Worm (Caenorhabditis elegans) whole organism, mixed stage, embryonic: Measurements from ENCODE around the gene T07F12.2.

ENCODE experiments used
- M03D4.4 ChIP-seq: sonication (generic microtip); optimal IDR thresholded peaks from 2 replicates; lab custom pipeline; 2017; ENCODE audit warnings: mild to moderate bottlenecking, missing genetic modification characterization, missing compliant biosample characterization
- blmp-1 ChIP-seq: fragments of 150-350 bp; optimal IDR thresholded peaks from 2 replicates; lab custom pipeline; 2014; ENCODE audit warnings: missing biosample characterization, missing genetic modification characterization
- ceh-43 ChIP-seq: fragments of 200-800 bp; sonication (Bioruptor generic); optimal IDR thresholded peaks from 2 replicates; lab custom pipeline; 2018; ENCODE audit warnings: mild to moderate bottlenecking, missing genetic modification characterization, moderate library complexity, missing compliant biosample characterization
- ces-1 ChIP-seq: fragments of 150-350 bp; optimal IDR thresholded peaks from 2 replicates; lab custom pipeline; 2014; ENCODE audit warnings: missing biosample characterization, missing genetic modification reagents, missing genetic modification characterization
- cnd-1 ChIP-seq: fragments of 200-800 bp; sonication (Bioruptor generic); optimal IDR thresholded peaks from 2 replicates; lab custom pipeline; 2018; ENCODE audit warnings: mild to moderate bottlenecking, missing genetic modification characterization, missing compliant biosample characterization
- drap-1 ChIP-seq: fragments of 200-800 bp; sonication (Bioruptor generic); optimal IDR thresholded peaks from 3 replicates; lab custom pipeline; 2018; ENCODE audit warnings: mild to moderate bottlenecking, missing genetic modification characterization, missing compliant biosample characterization
- elt-1 ChIP-seq: sonication (generic microtip); optimal IDR thresholded peaks from 2 replicates; lab custom pipeline; 2017; ENCODE audit warnings: missing genetic modification characterization, mild to moderate bottlenecking, missing compliant biosample characterization, antibody characterized with exemption, moderate library complexity, borderline replicate concordance; ENCODE audit not compliant: insufficient read depth
- elt-3 ChIP-seq: fragments of 150-350 bp; optimal IDR thresholded peaks from 2 replicates; lab custom pipeline; 2014; ENCODE audit warnings: missing biosample characterization, missing genetic modification characterization
- flh-1 ChIP-seq: fragments of 200-800 bp; sonication (Bioruptor generic); optimal IDR thresholded peaks from 2 replicates; lab custom pipeline; 2018; ENCODE audit warnings: mild to moderate bottlenecking, missing genetic modification characterization, moderate library complexity, missing compliant biosample characterization
- ham-2 ChIP-seq: fragments of 200-800 bp; sonication (Bioruptor generic); optimal IDR thresholded peaks from 2 replicates; lab custom pipeline; 2018; ENCODE audit warnings: mild to moderate bottlenecking, missing genetic modification characterization, missing compliant biosample characterization
- hlh-1 ChIP-seq: fragments of 150-350 bp; optimal IDR thresholded peaks from 2 replicates; lab custom pipeline; 2014; ENCODE audit warnings: missing biosample characterization, missing genetic modification reagents, missing genetic modification characterization
- lin-13 ChIP-seq: fragments of 150-350 bp; optimal IDR thresholded peaks from 2 replicates; lab custom pipeline; 2014; ENCODE audit warnings: missing biosample characterization, missing genetic modification characterization
- lin-32 ChIP-seq: fragments of 200-800 bp; sonication (Bioruptor generic); optimal IDR thresholded peaks from 2 replicates; lab custom pipeline; 2018; ENCODE audit warnings: mild to moderate bottlenecking, missing genetic modification characterization, missing compliant biosample characterization
- mab-5 ChIP-seq: fragments of 150-350 bp; optimal IDR thresholded peaks from 2 replicates; lab custom pipeline; 2014; ENCODE audit warnings: missing biosample characterization, missing genetic modification characterization
- mep-1 ChIP-seq: fragments of 150-350 bp; optimal IDR thresholded peaks from 2 replicates; lab custom pipeline; 2017; ENCODE audit warnings: missing biosample characterization, missing genetic modification reagents, missing genetic modification characterization, inconsistent platforms
- nhr-237 ChIP-seq: fragments of 150-350 bp; optimal IDR thresholded peaks from 2 replicates; lab custom pipeline; 2014; ENCODE audit warnings: missing biosample characterization, missing genetic modification characterization
- nhr-28 ChIP-seq: fragments of 150-350 bp; optimal IDR thresholded peaks from 2 replicates; lab custom pipeline; 2014; ENCODE audit warnings: missing biosample characterization, missing genetic modification characterization
- nhr-76 ChIP-seq: sonication (generic microtip); optimal IDR thresholded peaks from 2 replicates; lab custom pipeline; 2017; ENCODE audit warnings: missing biosample characterization, missing genetic modification characterization
- pha-4 ChIP-seq: fragments of 150-350 bp; optimal IDR thresholded peaks from 2 replicates; lab custom pipeline; 2018; ENCODE audit warnings: missing biosample characterization, missing genetic modification reagents, missing genetic modification characterization
- sem-2 ChIP-seq: fragments of 200-800 bp; sonication (Bioruptor generic); optimal IDR thresholded peaks from 2 replicates; lab custom pipeline; 2018; ENCODE audit warnings: mild to moderate bottlenecking, missing genetic modification characterization, missing compliant biosample characterization
- sptf-1 ChIP-seq: sonication (generic microtip); optimal IDR thresholded peaks from 2 replicates; lab custom pipeline; 2017; ENCODE audit warnings: mild to moderate bottlenecking, missing genetic modification characterization, moderate library complexity, missing compliant biosample characterization
- tbx-8 ChIP-seq: fragments of 200-800 bp; sonication (Bioruptor generic); optimal IDR thresholded peaks from 2 replicates; lab custom pipeline; 2018; ENCODE audit warnings: mild to moderate bottlenecking, missing genetic modification characterization, moderate library complexity, missing compliant biosample characterization
- unc-120 ChIP-seq: sonication (generic microtip); optimal IDR thresholded peaks from 2 replicates; lab custom pipeline; 2017; ENCODE audit warnings: missing genetic modification characterization, missing compliant biosample characterization; ENCODE audit not compliant: poor library complexity, severe bottlenecking
- unc-39 ChIP-seq: fragments of 150-350 bp; optimal IDR thresholded peaks from 2 replicates; lab custom pipeline; 2014; ENCODE audit warnings: missing biosample characterization, missing genetic modification characterization
- unc-62 ChIP-seq: fragments of 150-350 bp; optimal IDR thresholded peaks from 2 replicates; lab custom pipeline; 2014; ENCODE audit warnings: missing biosample characterization, missing genetic modification reagents, missing genetic modification characterization
- zip-8 ChIP-seq: fragments of 150-350 bp; optimal IDR thresholded peaks from 2 replicates; lab custom pipeline; 2014; ENCODE audit warnings: missing biosample characterization, missing genetic modification characterization
- ztf-11 ChIP-seq: fragments of 150-350 bp; optimal IDR thresholded peaks from 2 replicates; lab custom pipeline; 2014; ENCODE audit warnings: missing biosample characterization, missing genetic modification characterization

Gene T07F12.2

ce11 chrX:4893623-4894105 lies 3.6 kb downstream of the T07F12.2 start, which contains the start of gene T07F12.1:
Gene T07F12.1, plus strand, starts transcription at chrX:4894055.
- TF ChIP-seq blmp-1 (tag; lab: Kevin White, UChicago) (peak; percentile 92), cnd-1 (tag; lab: Kevin White, UChicago) (no peak), tbx-8 (GFP tag; lab: Kevin White, UChicago) (no peak), nhr-76 (no peak), pha-4 (tag; lab: Kevin White, UChicago) (peak; percentile 2), unc-62 (no peak), mep-1 (tag; lab: Kevin White, UChicago) (no peak), ztf-11 (tag; lab: Kevin White, UChicago) (no peak), lin-32 (GFP tag; lab: Kevin White, UChicago) (no peak)

DNA sequence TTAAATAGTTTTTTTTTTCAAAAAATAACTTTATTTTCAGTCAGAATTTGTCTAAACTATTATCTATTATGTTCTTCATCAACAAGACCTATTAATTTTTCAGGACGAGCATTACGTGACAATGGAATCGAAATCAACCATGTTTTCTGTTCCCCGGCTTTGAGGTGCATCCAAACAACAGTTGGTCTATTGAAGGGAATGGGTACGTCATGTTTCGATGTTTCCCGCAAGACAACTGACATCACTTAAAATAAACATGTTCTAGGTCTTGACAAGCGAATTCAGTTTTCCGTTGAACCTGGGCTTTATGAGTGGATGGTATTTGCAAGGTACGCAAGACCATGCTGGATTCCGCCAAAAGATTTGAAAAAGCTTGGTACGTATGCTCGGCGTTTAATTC lies 5.2 kb downstream of the T07F12.2 start:
- TF ChIP-seq hlh-1 (tag; lab: Kevin White, UChicago) (peak; percentile 76), ceh-43 (GFP tag; lab: Kevin White, UChicago) (no peak)

DNA sequence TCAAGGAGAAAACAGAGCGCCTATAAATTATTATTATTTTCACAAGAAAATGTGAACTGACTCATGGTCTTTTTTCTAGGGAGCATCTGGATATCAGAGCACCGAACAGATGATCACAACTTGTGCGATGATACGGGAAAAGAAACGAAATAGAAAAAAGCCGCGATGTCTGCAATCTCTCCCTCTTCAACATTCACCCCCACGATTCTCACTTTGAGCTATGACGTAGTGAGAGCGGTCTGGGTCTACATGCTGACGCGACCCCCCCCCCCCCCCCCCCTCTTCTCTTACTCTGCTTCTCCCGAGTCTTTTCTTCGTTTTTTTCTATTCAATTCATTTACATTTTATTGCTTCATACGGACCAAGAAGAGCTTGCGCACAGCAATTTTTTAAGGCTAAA lies 9.6 kb downstream of the T07F12.2 start:
- TF ChIP-seq lin-32 (GFP tag; lab: Kevin White, UChicago) = no peak
- peak; percentile 9 for TF ChIP-seq ces-1 (GFP tag; lab: Kevin White, UChicago)
- no peak for TF ChIP-seq tbx-8 (GFP tag; lab: Kevin White, UChicago)

DNA sequence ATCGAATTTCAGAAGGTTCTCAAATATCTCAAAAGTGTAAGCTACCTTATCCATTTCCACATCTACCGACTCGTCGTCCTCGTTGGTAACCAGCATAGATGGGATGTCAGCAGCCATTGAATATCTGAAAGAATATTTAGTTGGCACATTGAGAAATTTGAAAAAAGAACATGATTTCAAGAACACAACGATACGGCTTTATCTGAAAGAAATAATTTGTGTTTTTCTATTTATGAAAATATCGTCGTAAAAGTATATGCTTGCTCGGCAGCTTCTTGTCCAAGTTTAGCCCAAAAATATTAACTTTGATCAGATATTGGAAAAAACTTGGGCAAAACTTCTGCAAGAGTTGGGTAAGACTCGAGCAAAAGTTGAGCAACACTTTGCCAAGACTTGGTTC lies 10.6 kb downstream of the T07F12.2 start, which contains the start of gene T07F12.4:
TSS of gene T07F12.4 (minus strand) at position 130 of the 400 bp plus-strand sequence.
- TF ChIP-seq elt-3 (tag; lab: Kevin White, UChicago) (no peak), nhr-28 (tag; lab: Kevin White, UChicago) (no peak), lin-32 (GFP tag; lab: Kevin White, UChicago) (no peak), hlh-1 (tag; lab: Kevin White, UChicago) (no peak), sem-2 (no peak), elt-1 (tag; lab: Kevin White, UChicago) (no peak), blmp-1 (tag; lab: Kevin White, UChicago) (no peak)
- TF ChIP-seq, all 35 proteins: peak for 0

ce11 chrX:4901974-4902373 lies 11.9 kb downstream of the T07F12.2 start:
- TF ChIP-seq unc-120 (no peak), ces-1 (GFP tag; lab: Kevin White, UChicago) (peak; percentile 70)

ce11 chrX:4902376-4902775 lies 12.3 kb downstream of the T07F12.2 start:
- TF ChIP-seq unc-39 (tag; lab: Kevin White, UChicago) = no peak
- no peak for TF ChIP-seq nhr-76
- no peak for TF ChIP-seq drap-1
- no peak for TF ChIP-seq sptf-1 (tag; lab: Kevin White, UChicago)
- TF ChIP-seq mep-1 (tag; lab: Kevin White, UChicago) = no peak
- TF ChIP-seq ceh-43 (GFP tag; lab: Kevin White, UChicago) = no peak
- no peak for TF ChIP-seq blmp-1 (tag; lab: Kevin White, UChicago)
- no peak for TF ChIP-seq unc-62
- TF ChIP-seq cnd-1 (tag; lab: Kevin White, UChicago) = no peak
- TF ChIP-seq ham-2 = no peak
- no peak for TF ChIP-seq unc-120
- no peak for TF ChIP-seq elt-1 (tag; lab: Kevin White, UChicago)
- no peak for TF ChIP-seq nhr-237 (tag; lab: Kevin White, UChicago)
- TF ChIP-seq M03D4.4 (tag; lab: Kevin White, UChicago) = no peak
- TF ChIP-seq lin-13 (tag; lab: Kevin White, UChicago) = no peak
- TF ChIP-seq lin-32 (GFP tag; lab: Kevin White, UChicago) = no peak
- TF ChIP-seq ces-1 (GFP tag; lab: Kevin White, UChicago) = no peak
- TF ChIP-seq flh-1 (GFP tag; lab: Kevin White, UChicago) = no peak
- no peak for TF ChIP-seq nhr-28 (tag; lab: Kevin White, UChicago)
- TF ChIP-seq sem-2 = no peak

DNA sequence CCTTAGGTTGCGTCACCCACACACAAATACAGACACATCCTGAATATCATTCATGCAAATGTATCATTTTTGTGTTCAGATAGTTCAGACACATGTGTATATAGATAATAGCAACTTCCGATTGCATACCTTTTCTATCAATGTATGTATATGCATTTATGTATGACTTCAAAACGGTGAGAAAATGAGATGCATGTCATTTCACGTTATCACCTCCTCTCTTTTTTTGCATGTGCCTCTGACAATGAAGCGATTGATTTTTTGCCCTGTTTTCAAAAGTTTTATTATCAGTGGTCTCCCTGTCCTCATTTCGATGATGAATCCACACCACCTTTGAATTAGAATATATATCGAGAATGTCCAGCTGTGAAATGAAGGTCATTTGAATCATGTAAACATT lies 15.8 kb downstream of the T07F12.2 start, which contains the start of gene K05B2.2:
TSS of gene K05B2.2 (plus strand) at position 278 of the 400 bp plus-strand sequence.
- TF ChIP-seq mab-5 (tag; lab: Kevin White, UChicago) (no peak), zip-8 (peak; percentile 23)
- TF ChIP-seq, all 35 proteins: peak for 1
